Worm (Caenorhabditis elegans) whole organism, L4 larva: ENCODE data around the gene gcy-33.
A peak's percentile ranks its signal among the peaks of the same experiment; 100 is the strongest.

ENCODE experiments used
- F44E2.7 ChIP-seq: fragments of 200-800 bp; sonication (Bioruptor generic); IDR thresholded peaks from 2 replicates; pipeline ENCODE4 v2.1.2; 2022; ENCODE audit warnings: missing genetic modification characterization, missing compliant biosample characterization
- F49E8.2 ChIP-seq: sonication (generic microtip); optimal IDR thresholded peaks from 2 replicates; lab custom pipeline; 2016; ENCODE audit warnings: missing compliant biosample characterization, mild to moderate bottlenecking, missing genetic modification characterization, borderline replicate concordance
- T20F7.1 ChIP-seq: fragments of 200-800 bp; sonication (Bioruptor generic); optimal IDR thresholded peaks from 2 replicates; lab custom pipeline; 2018; ENCODE audit warnings: mild to moderate bottlenecking, missing genetic modification characterization, missing compliant biosample characterization
- Y5F2A.4 ChIP-seq: fragments of 200-800 bp; sonication (Bioruptor generic); optimal IDR thresholded peaks from 2 replicates; lab custom pipeline; 2018; ENCODE audit warnings: mild to moderate bottlenecking, missing genetic modification characterization, missing compliant biosample characterization
- ZK337.2 ChIP-seq: fragments of 200-800 bp; sonication (Bioruptor generic); IDR thresholded peaks from 2 replicates; pipeline ENCODE4 v1.3.6; 2022; ENCODE audit warnings: missing genetic modification reagents, missing genetic modification characterization, missing compliant biosample characterization
- aha-1 ChIP-seq: fragments of 150-350 bp; peaks from one replicate; lab custom pipeline; 2014; ENCODE audit warnings: missing biosample characterization, missing genetic modification characterization
- attf-4 ChIP-seq: sonication (generic microtip); optimal IDR thresholded peaks from 3 replicates; lab custom pipeline; 2017; ENCODE audit warnings: missing biosample characterization, missing genetic modification characterization
- ceh-28 ChIP-seq: fragments of 150-350 bp; optimal IDR thresholded peaks from 2 replicates; lab custom pipeline; 2014; ENCODE audit warnings: missing biosample characterization, missing genetic modification reagents, missing genetic modification characterization
- ceh-32 ChIP-seq: sonication (generic microtip); optimal IDR thresholded peaks from 2 replicates; lab custom pipeline; 2016; ENCODE audit warnings: mild to moderate bottlenecking, missing genetic modification characterization, missing compliant biosample characterization; ENCODE audit not compliant: poor library complexity
- ces-1 ChIP-seq: fragments of 150-350 bp; sonication (generic microtip); optimal IDR thresholded peaks from 4 replicates; lab custom pipeline; 2014; ENCODE audit warnings: missing biosample characterization, missing genetic modification reagents, missing genetic modification characterization
- ctbp-1 ChIP-seq: fragments of 200-800 bp; sonication (Bioruptor generic); IDR thresholded peaks from 2 replicates; pipeline ENCODE4 v1.3.6; 2022; ENCODE audit warnings: missing genetic modification reagents, missing genetic modification characterization, missing compliant biosample characterization
- daf-16 ChIP-seq, 3 experiments: sonication (generic microtip); optimal IDR thresholded peaks; 2 replicates each; lab custom pipeline; 2016 to 2017; ENCODE audit warnings: missing genetic modification characterization in 3 of 3, missing genetic modification reagents in 3 of 3, mild to moderate bottlenecking in 2 of 3, missing compliant biosample characterization in 2 of 3, missing biosample characterization in 1 of 3, moderate library complexity in 1 of 3
- daf-19 ChIP-seq: fragments of 200-800 bp; sonication (Bioruptor generic); conservative IDR thresholded peaks from 2 replicates; pipeline ENCODE4 v1.3.6; 2022; ENCODE audit warnings: missing genetic modification characterization, missing compliant biosample characterization
- daf-8 ChIP-seq: fragments of 200-800 bp; sonication (Bioruptor generic); IDR thresholded peaks from 2 replicates; pipeline ENCODE4 v1.3.6; 2022; ENCODE audit warnings: missing genetic modification characterization, missing compliant biosample characterization
- dmd-9 ChIP-seq: fragments of 200-800 bp; sonication (Bioruptor generic); IDR thresholded peaks from 2 replicates; pipeline ENCODE4 v1.3.6; 2022; ENCODE audit warnings: missing genetic modification reagents, missing genetic modification characterization, missing compliant biosample characterization
- dpl-1 ChIP-seq: fragments of 150-350 bp; optimal IDR thresholded peaks from 2 replicates; lab custom pipeline; 2014; ENCODE audit warnings: missing biosample characterization, missing genetic modification reagents, missing genetic modification characterization
- duxl-1 ChIP-seq: sonication (generic microtip); optimal IDR thresholded peaks from 2 replicates; lab custom pipeline; 2016; ENCODE audit warnings: mild to moderate bottlenecking, missing genetic modification characterization, moderate library complexity, missing compliant biosample characterization; ENCODE audit not compliant: poor library complexity
- dve-1 ChIP-seq: sonication (generic microtip); optimal IDR thresholded peaks from 2 replicates; lab custom pipeline; 2017; ENCODE audit warnings: antibody characterized with exemption, mild to moderate bottlenecking, missing genetic modification characterization, missing compliant biosample characterization; ENCODE audit not compliant: insufficient read depth
- egl-43 ChIP-seq: fragments of 200-800 bp; sonication (Bioruptor generic); IDR thresholded peaks from 2 replicates; pipeline ENCODE4 v1.3.6; 2022; ENCODE audit warnings: missing genetic modification reagents, missing genetic modification characterization, missing compliant biosample characterization
- fkh-10 ChIP-seq: fragments of 150-350 bp; optimal IDR thresholded peaks from 2 replicates; lab custom pipeline; 2014; ENCODE audit warnings: missing biosample characterization, missing genetic modification reagents, missing genetic modification characterization
- fos-1 ChIP-seq: fragments of 150-350 bp; optimal IDR thresholded peaks from 2 replicates; lab custom pipeline; 2014; ENCODE audit warnings: missing biosample characterization, missing genetic modification characterization
- gei-8 ChIP-seq: fragments of 200-800 bp; sonication (Bioruptor generic); optimal IDR thresholded peaks from 2 replicates; lab custom pipeline; 2018; ENCODE audit warnings: mild to moderate bottlenecking, missing genetic modification characterization, missing compliant biosample characterization
- hif-1 ChIP-seq, 2 experiments: sonication (generic microtip); optimal IDR thresholded peaks; 2 replicates each; lab custom pipeline; 2016 to 2017; ENCODE audit warnings: missing compliant biosample characterization in 2 of 2, missing genetic modification characterization in 2 of 2, missing genetic modification reagents in 2 of 2, missing genotype in 2 of 2, mild to moderate bottlenecking in 1 of 2
- hlh-11 ChIP-seq: fragments of 200-800 bp; sonication (Bioruptor generic); optimal IDR thresholded peaks from 2 replicates; lab custom pipeline; 2018; ENCODE audit warnings: mild to moderate bottlenecking, missing genetic modification characterization, missing compliant biosample characterization
- hlh-30 ChIP-seq: sonication (generic microtip); optimal IDR thresholded peaks from 2 replicates; lab custom pipeline; 2017; ENCODE audit warnings: antibody characterized with exemption, mild to moderate bottlenecking, missing genetic modification characterization, missing compliant biosample characterization; ENCODE audit not compliant: insufficient read depth
- lim-7 ChIP-seq: fragments of 200-800 bp; sonication (Bioruptor generic); IDR thresholded peaks from 2 replicates; pipeline ENCODE4 v1.3.6; 2022; ENCODE audit warnings: missing genetic modification characterization, missing compliant biosample characterization
- lin-15B ChIP-seq: fragments of 150-350 bp; sonication (generic microtip); optimal IDR thresholded peaks from 3 replicates; lab custom pipeline; 2014; ENCODE audit warnings: missing biosample characterization, missing genetic modification characterization
- lin-29 ChIP-seq: fragments of 200-800 bp; sonication (Bioruptor generic); IDR thresholded peaks from 2 replicates; pipeline ENCODE4 v1.3.6; 2022; ENCODE audit warnings: missing genetic modification reagents, missing genetic modification characterization, missing compliant biosample characterization
- lir-3 ChIP-seq: sonication (generic microtip); optimal IDR thresholded peaks from 2 replicates; lab custom pipeline; 2016; ENCODE audit warnings: mild to moderate bottlenecking, missing genetic modification characterization, missing compliant biosample characterization
- mdt-29 ChIP-seq: fragments of 200-800 bp; sonication (Bioruptor generic); IDR thresholded peaks from 2 replicates; pipeline ENCODE4 v1.3.6; 2022; ENCODE audit warnings: missing genetic modification reagents, missing genetic modification characterization, missing compliant biosample characterization
- mxl-3 ChIP-seq: fragments of 200-800 bp; sonication (Bioruptor generic); optimal IDR thresholded peaks from 2 replicates; lab custom pipeline; 2018; ENCODE audit warnings: mild to moderate bottlenecking, missing genetic modification characterization, missing compliant biosample characterization
- nhr-102 ChIP-seq: sonication (generic microtip); optimal IDR thresholded peaks from 2 replicates; lab custom pipeline; 2016; ENCODE audit warnings: mild to moderate bottlenecking, missing genetic modification characterization, moderate library complexity, missing compliant biosample characterization
- nhr-11 ChIP-seq: fragments of 150-350 bp; optimal IDR thresholded peaks from 2 replicates; lab custom pipeline; 2014; ENCODE audit warnings: missing biosample characterization, missing genetic modification characterization
- nhr-111 ChIP-seq: fragments of 200-800 bp; sonication (Bioruptor generic); optimal IDR thresholded peaks from 2 replicates; lab custom pipeline; 2018; ENCODE audit warnings: mild to moderate bottlenecking, missing genetic modification characterization, missing compliant biosample characterization
- nhr-25 ChIP-seq: sonication (generic microtip); optimal IDR thresholded peaks from 2 replicates; lab custom pipeline; 2017; ENCODE audit warnings: missing genetic modification characterization, mild to moderate bottlenecking, missing compliant biosample characterization, antibody characterized with exemption, moderate library complexity, borderline replicate concordance; ENCODE audit not compliant: insufficient read depth
- nhr-41 ChIP-seq: fragments of 200-800 bp; sonication (Bioruptor generic); IDR thresholded peaks from 2 replicates; pipeline ENCODE4 v1.3.6; 2022; ENCODE audit warnings: missing genetic modification reagents, missing genetic modification characterization, missing compliant biosample characterization
- nhr-6 ChIP-seq: fragments of 150-350 bp; optimal IDR thresholded peaks from 2 replicates; lab custom pipeline; 2014; ENCODE audit warnings: missing biosample characterization, missing genetic modification characterization
- pha-4 ChIP-seq, 2 experiments: fragments of 150-350 bp in 1 of 2; fragments of 200-800 bp in 1 of 2; sonication (Bioruptor generic) in 1 of 2; IDR thresholded peaks in 1 of 2; optimal IDR thresholded peaks in 1 of 2; 2 replicates each; pipeline versions ENCODE4 v1.3.6 to Lab custom; 2014 to 2022; ENCODE audit warnings: missing genetic modification characterization in 2 of 2, missing genetic modification reagents in 2 of 2, missing biosample characterization in 1 of 2, missing compliant biosample characterization in 1 of 2
- pqm-1 ChIP-seq: sonication (generic microtip); optimal IDR thresholded peaks from 2 replicates; lab custom pipeline; 2017; ENCODE audit warnings: missing biosample characterization, missing genetic modification characterization
- saeg-2 ChIP-seq: fragments of 200-800 bp; sonication (Bioruptor generic); IDR thresholded peaks from 2 replicates; pipeline ENCODE4 v1.3.6; 2022; ENCODE audit warnings: missing genetic modification reagents, missing genetic modification characterization, missing compliant biosample characterization
- skn-1 ChIP-seq: fragments of 150-350 bp; optimal IDR thresholded peaks from 2 replicates; lab custom pipeline; 2014; ENCODE audit warnings: missing biosample characterization, missing genetic modification characterization
- snpc-4 ChIP-seq: fragments of 150-350 bp; optimal IDR thresholded peaks from 2 replicates; lab custom pipeline; 2014; ENCODE audit warnings: missing biosample characterization, missing genetic modification characterization
- tag-97 ChIP-seq: fragments of 200-800 bp; sonication (Bioruptor generic); IDR thresholded peaks from 2 replicates; pipeline ENCODE4 v1.3.6; 2022; ENCODE audit warnings: missing genetic modification characterization, missing compliant biosample characterization
- unc-130 ChIP-seq: sonication (generic microtip); optimal IDR thresholded peaks from 2 replicates; lab custom pipeline; 2016; ENCODE audit warnings: missing genetic modification reagents, missing genetic modification characterization, missing compliant biosample characterization
- vab-7 ChIP-seq: fragments of 200-800 bp; sonication (Bioruptor generic); IDR thresholded peaks from 2 replicates; pipeline ENCODE4 v1.3.6; 2022; ENCODE audit warnings: missing genetic modification reagents, missing genetic modification characterization, missing compliant biosample characterization
- zfp-3 ChIP-seq: fragments of 200-800 bp; sonication (Bioruptor generic); conservative IDR thresholded peaks from 2 replicates; pipeline ENCODE4 v1.3.6; 2022; ENCODE audit warnings: missing genetic modification reagents, missing genetic modification characterization, missing compliant biosample characterization
- zip-2 ChIP-seq: fragments of 150-350 bp; optimal IDR thresholded peaks from 2 replicates; lab custom pipeline; 2014; ENCODE audit warnings: missing biosample characterization, missing genetic modification characterization
- ztf-7 ChIP-seq: fragments of 150-350 bp; optimal IDR thresholded peaks from 2 replicates; lab custom pipeline; 2014; ENCODE audit warnings: missing biosample characterization, missing genetic modification characterization

The gcy-33 gene

ce11 chrV:12001747-12002456, at the start of gene gcy-33 (continued):
- TF ChIP-seq lin-15B (tag; lab: Kevin White, UChicago) (no peak), tag-97 (GFP tag; lab: Robert Waterston, UW) (no peak), lin-29 (GFP tag; lab: Robert Waterston, UW) (peak; percentile 20; the same call in 1 of the 2 replicates), nhr-111 (GFP tag; lab: Kevin White, UChicago) (peak; percentile 93), hif-1 (tag; optimal IDR thresholded peaks at IDR 0.05; lab: Kevin White, UChicago) (peak; percentile 11 to 64), ctbp-1 (peak; percentile 83), T20F7.1 (GFP tag; lab: Kevin White, UChicago) (peak; percentile 77), pha-4 (GFP tag; IDR thresholded peaks at IDR 0.05; lab: Robert Waterston, UW) (peak; percentile 91), pha-4 (tag; optimal IDR thresholded peaks at IDR 0.05; lab: Kevin White, UChicago) (no peak), gei-8 (GFP tag; lab: Kevin White, UChicago) (peak; percentile 92), lir-3 (tag; lab: Kevin White, UChicago) (peak; percentile 75), fkh-10 (GFP tag; lab: Kevin White, UChicago) (no peak), ceh-32 (tag; lab: Kevin White, UChicago) (peak; percentile 38), aha-1 (peak; percentile 98), attf-4 (tag; lab: Kevin White, UChicago) (no peak), ceh-28 (tag; lab: Kevin White, UChicago) (no peak), hlh-30 (tag; lab: Kevin White, UChicago) (peak; percentile 89), nhr-25 (tag; lab: Kevin White, UChicago) (peak; percentile 82), vab-7 (peak; percentile 93), ces-1 (GFP tag; lab: Kevin White, UChicago) (no peak), daf-19 (peak; percentile 84), daf-16 (GFP tag; optimal IDR thresholded peaks at IDR 0.05; lab: Kevin White, UChicago) (peak; percentile 29 to 88), daf-16 (tag; optimal IDR thresholded peaks at IDR 0.05; lab: Kevin White, UChicago) (peak; percentile 92), ztf-7 (tag; lab: Kevin White, UChicago) (peak; percentile 84), mdt-29 (peak; percentile 89), dve-1 (tag; lab: Kevin White, UChicago) (peak; percentile 94), daf-8 (no peak), pqm-1 (tag; lab: Kevin White, UChicago) (no peak), dpl-1 (GFP tag; lab: Kevin White, UChicago) (peak; percentile 58), saeg-2 (peak; percentile 72; the same call in 1 of the 2 replicates), egl-43 (peak; percentile 97), F49E8.2 (tag; lab: Kevin White, UChicago) (peak; percentile 56), F44E2.7 (GFP tag; lab: Robert Waterston, UW) (peak; percentile 73; the same call in 1 of the 2 replicates), fos-1 (tag; lab: Kevin White, UChicago) (no peak), hlh-11 (peak; percentile 84), zfp-3 (GFP tag; lab: Robert Waterston, UW) (peak; percentile 85), skn-1 (tag; lab: Kevin White, UChicago) (no peak), unc-130 (GFP tag; lab: Kevin White, UChicago) (peak; percentile 63), nhr-6 (peak; percentile 97), ZK337.2 (GFP tag; lab: Robert Waterston, UW) (no peak), zip-2 (tag; lab: Kevin White, UChicago) (peak; percentile 75), mxl-3 (GFP tag; lab: Kevin White, UChicago) (peak; percentile 62), Y5F2A.4 (peak; percentile 51), lim-7 (peak; percentile 93), snpc-4 (tag; lab: Kevin White, UChicago) (no peak), nhr-41 (GFP tag; lab: Robert Waterston, UW) (peak; percentile 83; the same call in 1 of the 2 replicates), duxl-1 (tag; lab: Kevin White, UChicago) (peak; percentile 93), nhr-102 (tag; lab: Kevin White, UChicago) (peak; percentile 92), dmd-9 (GFP tag; lab: Robert Waterston, UW) (peak; percentile 71), nhr-11 (tag; lab: Kevin White, UChicago) (peak; percentile 2)
